Worm (Caenorhabditis elegans) whole organism, early embryonic: Measurements from ENCODE around the gene otpl-3.

ENCODE experiments used
- B0310.2 ChIP-seq: sonication (generic microtip); optimal IDR thresholded peaks from 2 replicates; lab custom pipeline; 2016; ENCODE audit warnings: mild to moderate bottlenecking, missing genetic modification characterization, missing compliant biosample characterization
- F13C5.2 ChIP-seq: sonication (generic microtip); optimal IDR thresholded peaks from 2 replicates; lab custom pipeline; 2017; ENCODE audit warnings: mild to moderate bottlenecking, missing genetic modification characterization, inconsistent platforms, missing compliant biosample characterization
- aly-1 ChIP-seq: sonication (generic microtip); optimal IDR thresholded peaks from 2 replicates; lab custom pipeline; 2016; ENCODE audit warnings: missing genetic modification characterization, missing compliant biosample characterization
- ama-1 ChIP-seq: fragments of 150-350 bp; optimal IDR thresholded peaks from 2 replicates; lab custom pipeline; 2014
- ceh-13 ChIP-seq: fragments of 200-800 bp; sonication (Bioruptor generic); optimal IDR thresholded peaks from 2 replicates; lab custom pipeline; 2018; ENCODE audit warnings: mild to moderate bottlenecking, missing genetic modification characterization, missing compliant biosample characterization
- ceh-36 ChIP-seq: sonication (generic microtip); optimal IDR thresholded peaks from 2 replicates; lab custom pipeline; 2016; ENCODE audit warnings: missing genetic modification characterization, inconsistent platforms, missing compliant biosample characterization
- ets-7 ChIP-seq: sonication (generic microtip); optimal IDR thresholded peaks from 2 replicates; lab custom pipeline; 2016; ENCODE audit warnings: missing genotype, missing genetic modification characterization, missing compliant biosample characterization
- flt-1 ChIP-seq: fragments of 200-800 bp; sonication (Bioruptor generic); IDR thresholded peaks from 2 replicates; pipeline ENCODE4 v1.3.6; 2022; ENCODE audit warnings: missing genetic modification characterization, missing compliant biosample characterization
- hmbx-1 ChIP-seq: sonication (generic microtip); optimal IDR thresholded peaks from 2 replicates; lab custom pipeline; 2016; ENCODE audit warnings: mild to moderate bottlenecking, missing genetic modification characterization, missing compliant biosample characterization
- hmg-4 ChIP-seq: fragments of 200-800 bp; sonication (Bioruptor generic); optimal IDR thresholded peaks from 2 replicates; lab custom pipeline; 2018; ENCODE audit warnings: mild to moderate bottlenecking, missing genetic modification characterization, missing compliant biosample characterization
- hnd-1 ChIP-seq: sonication (generic microtip); optimal IDR thresholded peaks from 2 replicates; lab custom pipeline; 2016; ENCODE audit warnings: missing genetic modification characterization, missing compliant biosample characterization
- pes-1 ChIP-seq: fragments of 200-800 bp; sonication (Bioruptor generic); IDR thresholded peaks from 2 replicates; pipeline ENCODE4 v1.3.6; 2022; ENCODE audit warnings: missing genetic modification reagents, missing genetic modification characterization, missing compliant biosample characterization
- scrt-1 ChIP-seq: fragments of 200-800 bp; sonication (Bioruptor generic); IDR thresholded peaks from 2 replicates; pipeline ENCODE4 v1.3.6; 2022; ENCODE audit warnings: missing genetic modification characterization, missing compliant biosample characterization
- sea-1 ChIP-seq: fragments of 200-800 bp; sonication (Bioruptor generic); conservative IDR thresholded peaks from 2 replicates; pipeline ENCODE4 v1.3.6; 2022; ENCODE audit warnings: missing genetic modification characterization, missing compliant biosample characterization
- tbx-11 ChIP-seq: fragments of 200-800 bp; sonication (Bioruptor generic); IDR thresholded peaks from 2 replicates; pipeline ENCODE4 v1.3.6; 2022; ENCODE audit warnings: missing genetic modification characterization, missing compliant biosample characterization
- tbx-37 ChIP-seq: fragments of 200-800 bp; sonication (Bioruptor generic); conservative IDR thresholded peaks from 2 replicates; pipeline ENCODE4 v1.3.6; 2022; ENCODE audit warnings: missing genetic modification reagents, missing genetic modification characterization, missing compliant biosample characterization
- tra-4 ChIP-seq: sonication (generic microtip); optimal IDR thresholded peaks from 2 replicates; lab custom pipeline; 2017; ENCODE audit warnings: missing genetic modification characterization, missing compliant biosample characterization

otpl-3 gene

DNA sequence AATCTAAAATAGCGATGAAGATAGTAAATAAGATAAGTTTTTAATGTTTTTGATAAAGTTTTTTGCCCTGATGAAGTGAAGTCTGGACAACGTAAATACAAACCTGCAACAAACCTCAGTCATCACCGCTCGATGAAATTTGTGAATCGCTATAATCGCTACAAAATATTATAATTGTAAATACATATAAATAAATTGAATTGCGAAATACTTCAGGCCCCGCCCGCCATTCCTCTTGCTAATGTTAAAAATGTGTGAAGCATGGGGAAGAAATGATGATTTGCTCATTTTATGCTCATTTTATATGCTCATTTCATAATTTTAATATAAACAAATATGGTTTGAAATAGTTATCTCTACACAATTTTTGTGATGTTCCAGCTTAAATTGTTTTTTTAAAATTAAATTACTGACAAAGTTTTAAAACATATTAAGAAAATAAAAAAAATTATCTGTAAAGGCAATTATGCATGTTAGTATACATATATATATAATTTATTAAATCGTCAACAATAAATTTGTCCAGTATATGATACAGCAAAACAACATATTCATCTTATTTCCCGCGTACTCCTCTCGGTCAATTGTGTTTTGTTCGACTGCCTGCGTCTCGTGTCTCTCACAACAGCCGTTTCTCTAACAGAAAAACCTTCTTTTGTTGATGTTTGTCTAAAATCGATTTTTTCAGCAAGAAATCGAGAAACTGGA is 20.3 kb downstream of the otpl-3 start, which contains the start of gene sid-5:
sid-5 (plus strand) TSS at position 658 of the 708 bp plus-strand sequence.
- no peak for TF ChIP-seq pes-1 (GFP tag; lab: Robert Waterston, UW)
- TF ChIP-seq scrt-1, result no peak
- TF ChIP-seq F13C5.2, result no peak
- TF ChIP-seq flt-1 (GFP tag; lab: Robert Waterston, UW), result no peak
- no peak for TF ChIP-seq tbx-37 (GFP tag; lab: Robert Waterston, UW)
- TF ChIP-seq ceh-36 (tag; lab: Kevin White, UChicago), result no peak
- TF ChIP-seq ceh-13 (GFP tag; lab: Kevin White, UChicago), result no peak
- no peak for TF ChIP-seq hmbx-1 (tag; lab: Kevin White, UChicago)
- TF ChIP-seq tra-4 (tag; lab: Kevin White, UChicago), result no peak
- no peak for TF ChIP-seq sea-1
- TF ChIP-seq tbx-11 (GFP tag; lab: Robert Waterston, UW), result no peak
- no peak for TF ChIP-seq hmg-4 (GFP tag; lab: Kevin White, UChicago)
- TF ChIP-seq B0310.2 (tag; lab: Kevin White, UChicago), result no peak
- no peak for TF ChIP-seq ets-7 (tag; lab: Kevin White, UChicago)
- no peak for TF ChIP-seq hnd-1
- TF ChIP-seq aly-1, result no peak
- TF ChIP-seq ama-1 (lab: Kevin White, UChicago), result no peak

DNA sequence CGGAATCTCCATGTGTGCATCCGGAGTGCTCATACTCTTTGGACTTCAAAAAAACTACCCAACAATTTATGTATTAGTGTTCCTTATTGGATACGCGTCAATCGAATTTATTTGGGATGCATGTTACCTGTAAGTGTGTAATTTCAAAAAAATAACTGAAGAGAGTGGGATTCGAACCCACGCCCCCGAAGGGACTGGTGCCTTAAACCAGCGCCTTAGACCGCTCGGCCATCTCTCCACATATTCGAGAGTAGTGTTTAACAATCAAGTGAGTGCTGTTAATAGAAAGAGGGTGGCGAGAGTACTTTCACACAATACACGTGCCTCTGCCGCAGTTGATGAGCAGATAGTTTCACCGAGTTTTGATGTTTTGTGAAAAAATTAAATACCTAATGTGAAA is 21.6 kb downstream of the otpl-3 start:
- TF ChIP-seq aly-1, result peak; percentile 76
- TF ChIP-seq ceh-13 (GFP tag; lab: Kevin White, UChicago), result peak; percentile 54
- no peak for TF ChIP-seq hmbx-1 (tag; lab: Kevin White, UChicago)
- peak; percentile 49 for TF ChIP-seq ceh-36 (tag; lab: Kevin White, UChicago)
- peak; percentile 71 for TF ChIP-seq flt-1 (GFP tag; lab: Robert Waterston, UW)
- TF ChIP-seq ama-1 (lab: Kevin White, UChicago), result no peak
- peak; percentile 67 for TF ChIP-seq hnd-1
- no peak for TF ChIP-seq B0310.2 (tag; lab: Kevin White, UChicago)
- peak; percentile 84; the same call in 1 of the 2 replicates for TF ChIP-seq scrt-1
- no peak for TF ChIP-seq tra-4 (tag; lab: Kevin White, UChicago)
- TF ChIP-seq tbx-11 (GFP tag; lab: Robert Waterston, UW), result peak; percentile 83
- peak; percentile 80 for TF ChIP-seq tbx-37 (GFP tag; lab: Robert Waterston, UW)
- TF ChIP-seq F13C5.2, result peak; percentile 61
- peak; percentile 76 for TF ChIP-seq hmg-4 (GFP tag; lab: Kevin White, UChicago)
- peak; percentile 86 for TF ChIP-seq pes-1 (GFP tag; lab: Robert Waterston, UW)
- peak; percentile 76; the same call in 1 of the 2 replicates for TF ChIP-seq sea-1
- peak; percentile 5 for TF ChIP-seq ets-7 (tag; lab: Kevin White, UChicago)

DNA sequence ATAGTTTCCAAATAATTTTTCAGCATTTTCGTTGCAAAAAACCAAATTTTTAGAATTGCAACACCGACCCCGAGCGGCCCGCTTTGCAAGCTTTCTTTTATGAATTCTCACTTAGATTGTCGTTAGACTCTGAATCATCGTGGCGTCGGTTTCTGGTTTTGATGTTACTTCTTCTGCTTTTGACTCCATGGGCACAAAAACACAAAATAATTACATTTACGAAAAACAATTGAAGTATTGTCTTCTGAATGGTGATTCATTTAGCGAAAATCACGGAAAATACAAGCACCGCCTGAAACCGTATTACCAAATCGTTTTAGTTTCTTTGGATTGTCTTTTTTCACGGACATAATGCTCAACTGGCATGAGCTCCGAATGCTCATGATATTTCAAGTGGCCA is 23.5 kb downstream of the otpl-3 start, which contains the start of gene pes-23:
pes-23 (plus strand) TSS at position 301 of the 400 bp plus-strand sequence.
- TF ChIP-seq ets-7 (tag; lab: Kevin White, UChicago) (no peak), sea-1 (no peak), pes-1 (GFP tag; lab: Robert Waterston, UW) (no peak), hnd-1 (no peak), ama-1 (lab: Kevin White, UChicago) (no peak), tbx-11 (GFP tag; lab: Robert Waterston, UW) (no peak), B0310.2 (tag; lab: Kevin White, UChicago) (no peak), flt-1 (GFP tag; lab: Robert Waterston, UW) (no peak), hmg-4 (GFP tag; lab: Kevin White, UChicago) (no peak), ceh-36 (tag; lab: Kevin White, UChicago) (no peak)

DNA sequence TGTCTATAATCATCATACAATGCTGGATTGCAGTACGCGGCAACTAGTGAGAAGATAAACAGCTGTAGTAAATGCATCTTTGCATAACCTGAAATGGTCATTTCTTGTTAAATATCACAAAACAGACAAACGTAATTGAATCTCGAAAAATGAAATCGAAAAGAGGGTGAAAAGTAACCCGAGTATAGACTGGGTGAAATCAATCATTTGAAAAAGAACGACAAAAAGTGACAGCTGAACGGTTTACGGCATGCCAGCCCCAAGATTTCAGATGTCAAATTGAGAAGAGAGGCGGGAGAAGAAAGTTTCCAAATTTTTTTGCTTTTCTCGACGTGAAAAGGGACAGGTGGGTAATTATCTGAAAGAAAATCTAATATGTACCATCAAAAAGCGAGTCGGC is 24.7 kb downstream of the otpl-3 start, which contains the start of gene F14B8.4:
F14B8.4 (minus strand) TSS at position 101 of the 400 bp plus-strand sequence.
- TF ChIP-seq tra-4 (tag; lab: Kevin White, UChicago) (no peak), sea-1 (no peak), hmg-4 (GFP tag; lab: Kevin White, UChicago) (no peak), ets-7 (tag; lab: Kevin White, UChicago) (no peak), B0310.2 (tag; lab: Kevin White, UChicago) (no peak), aly-1 (no peak), ama-1 (lab: Kevin White, UChicago) (no peak), flt-1 (GFP tag; lab: Robert Waterston, UW) (no peak), F13C5.2 (no peak), ceh-13 (GFP tag; lab: Kevin White, UChicago) (no peak), tbx-11 (GFP tag; lab: Robert Waterston, UW) (no peak), pes-1 (GFP tag; lab: Robert Waterston, UW) (no peak), scrt-1 (no peak)

DNA sequence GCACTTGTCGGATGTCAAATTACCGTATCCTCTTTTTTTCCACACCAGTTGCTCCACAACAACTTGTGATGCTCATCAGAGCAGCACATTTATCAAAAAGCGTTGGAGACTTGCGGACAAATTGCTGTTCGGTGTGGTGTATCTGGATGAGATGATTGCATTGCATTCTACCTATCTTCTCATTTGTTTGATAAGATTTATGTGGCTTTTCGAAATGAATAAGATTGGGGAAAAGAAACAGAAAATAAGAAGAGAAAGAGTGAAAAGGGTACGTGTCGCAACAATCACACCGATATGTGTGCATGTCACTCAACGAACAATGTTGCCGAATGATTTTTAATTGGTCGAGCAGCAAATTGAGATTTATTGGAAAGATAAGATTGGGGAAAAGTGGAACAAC is 30.5 kb downstream of the otpl-3 start:
- TF ChIP-seq F13C5.2 (no peak), flt-1 (GFP tag; lab: Robert Waterston, UW) (no peak), B0310.2 (tag; lab: Kevin White, UChicago) (no peak), ama-1 (lab: Kevin White, UChicago) (no peak), pes-1 (GFP tag; lab: Robert Waterston, UW) (no peak), ceh-13 (GFP tag; lab: Kevin White, UChicago) (no peak), scrt-1 (no peak), hmbx-1 (tag; lab: Kevin White, UChicago) (no peak), sea-1 (no peak), tbx-37 (GFP tag; lab: Robert Waterston, UW) (no peak), tra-4 (tag; lab: Kevin White, UChicago) (no peak), aly-1 (no peak)

DNA sequence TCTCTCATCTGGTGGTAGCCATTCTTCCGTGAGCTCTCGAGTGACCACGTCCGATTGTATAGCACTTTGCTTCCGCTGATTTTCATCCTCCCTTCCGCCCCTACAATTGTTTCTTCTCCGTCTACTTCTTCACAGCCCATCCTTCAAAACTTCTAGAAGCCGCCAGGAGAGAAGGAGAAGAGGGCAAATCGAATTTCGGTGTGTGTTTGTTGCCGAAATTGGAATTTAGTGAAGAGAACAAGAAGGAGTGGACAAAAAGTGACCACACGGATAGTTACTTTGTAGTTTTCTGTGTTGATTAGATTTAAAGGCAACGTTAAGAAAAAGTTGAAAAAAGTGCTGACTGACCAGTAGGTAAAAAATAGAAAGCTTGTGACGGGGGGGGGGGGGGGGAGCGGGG is 31.5 kb downstream of the otpl-3 start:
- TF ChIP-seq scrt-1 (no peak), tra-4 (tag; lab: Kevin White, UChicago) (no peak), sea-1 (no peak)

DNA sequence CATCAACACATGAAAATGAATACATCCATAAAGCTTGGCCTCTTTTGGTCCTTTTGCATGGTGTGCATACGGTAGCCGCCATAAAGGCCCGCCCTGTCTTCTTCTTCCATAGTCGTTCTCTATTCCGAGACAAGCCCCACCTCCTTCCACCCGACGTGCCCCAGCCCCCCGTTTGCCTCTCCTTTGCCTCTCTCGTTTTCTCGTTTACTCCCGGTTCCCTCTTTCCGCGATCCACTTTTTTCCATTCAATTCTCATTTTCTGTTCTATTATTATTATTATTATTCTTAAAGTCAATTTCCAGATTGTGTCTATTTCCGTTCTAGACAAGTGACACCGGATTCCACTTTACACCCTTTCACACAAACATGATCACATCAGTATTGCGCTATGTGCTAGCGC is 35.2 kb downstream of the otpl-3 start, which contains the start of gene unc-6:
unc-6 (plus strand) TSS at position 301 of the 400 bp plus-strand sequence.
- no peak for TF ChIP-seq pes-1 (GFP tag; lab: Robert Waterston, UW)
- TF ChIP-seq hmbx-1 (tag; lab: Kevin White, UChicago), result no peak
- no peak for TF ChIP-seq hmg-4 (GFP tag; lab: Kevin White, UChicago)
- TF ChIP-seq tbx-11 (GFP tag; lab: Robert Waterston, UW), result no peak
- no peak for TF ChIP-seq aly-1
- TF ChIP-seq ceh-13 (GFP tag; lab: Kevin White, UChicago), result no peak
- no peak for TF ChIP-seq tra-4 (tag; lab: Kevin White, UChicago)
- no peak for TF ChIP-seq sea-1
- TF ChIP-seq ets-7 (tag; lab: Kevin White, UChicago), result no peak
- TF ChIP-seq F13C5.2, result no peak
- no peak for TF ChIP-seq ceh-36 (tag; lab: Kevin White, UChicago)
- TF ChIP-seq hnd-1, result no peak
- TF ChIP-seq flt-1 (GFP tag; lab: Robert Waterston, UW), result no peak
- TF ChIP-seq ama-1 (lab: Kevin White, UChicago), result no peak
- no peak for TF ChIP-seq scrt-1
- TF ChIP-seq B0310.2 (tag; lab: Kevin White, UChicago), result no peak
- no peak for TF ChIP-seq tbx-37 (GFP tag; lab: Robert Waterston, UW)
